Fruit fly (Drosophila melanogaster): ENCODE data around the gene CG32536.

CG32536 gene

dm6 chrX:19317058-19317767 lies 40.5 kb upstream of the CG32536 start (continued):
- peak; percentile 62 for TF ChIP-seq CG17385 (GFP tag; optimal IDR thresholded peaks at IDR 0.05)
- TF ChIP-seq Sry-β (GFP tag; optimal IDR thresholded peaks at IDR 0.05): no peak
- no peak for TF ChIP-seq tx (GFP tag; optimal IDR thresholded peaks at IDR 0.05)
- TF ChIP-seq fd64A (GFP tag; optimal IDR thresholded peaks at IDR 0.05): no peak
- no peak for TF ChIP-seq br (optimal IDR thresholded peaks at IDR 0.05)
- TF ChIP-seq CG12071 (GFP tag; optimal IDR thresholded peaks at IDR 0.05): no peak
- peak; percentile 64 for TF ChIP-seq D19A (tag; optimal IDR thresholded peaks at IDR 0.05)
- no peak for TF ChIP-seq bbx (GFP tag; IDR thresholded peaks at IDR 0.05; ENCODE audit: partially characterized antibody)
- TF ChIP-seq bab2 (GFP tag; optimal IDR thresholded peaks at IDR 0.05): no peak
- TF ChIP-seq cas (GFP tag; IDR thresholded peaks at IDR 0.05): no peak
- no peak for TF ChIP-seq CG4854 (GFP tag; optimal IDR thresholded peaks at IDR 0.05)
- no peak for TF ChIP-seq jigr1 (GFP tag; IDR thresholded peaks at IDR 0.05)
- TF ChIP-seq HHEX (GFP tag; optimal IDR thresholded peaks at IDR 0.05): peak; percentile 56
- no peak for TF ChIP-seq CG31388 (GFP tag; optimal IDR thresholded peaks at IDR 0.05)
- no peak for TF ChIP-seq shn (GFP tag; optimal IDR thresholded peaks at IDR 0.05)
- peak; percentile 67 for TF ChIP-seq ranshi (GFP tag; IDR thresholded peaks at IDR 0.05)
- no peak for TF ChIP-seq Opbp (GFP tag; IDR thresholded peaks at IDR 0.05; ENCODE audit: partially characterized antibody)
- peak; percentile 35 for TF ChIP-seq CG17328 (GFP tag; IDR thresholded peaks at IDR 0.05)
- TF ChIP-seq dpn (GFP tag; optimal IDR thresholded peaks at IDR 0.05): peak in 1 of 2 experiments; percentile 48
- TF ChIP-seq Dip2 (GFP tag; IDR thresholded peaks at IDR 0.05): no peak
- no peak for TF ChIP-seq CG1603 (tag; optimal IDR thresholded peaks at IDR 0.05)
- TF ChIP-seq CG8765 (GFP tag; IDR thresholded peaks at IDR 0.05): no peak
- no peak for TF ChIP-seq CG31365 (tag; optimal IDR thresholded peaks at IDR 0.05)
- TF ChIP-seq Aef1 (GFP tag; IDR thresholded peaks at IDR 0.05): peak; percentile 17; the same call in 1 of the 3 replicates
- TF ChIP-seq caup (GFP tag; optimal IDR thresholded peaks at IDR 0.05; ENCODE audit: severe bottlenecking): peak; percentile 61
- no peak for TF ChIP-seq otp (GFP tag; IDR thresholded peaks at IDR 0.05)
- TF ChIP-seq Usf (GFP tag; optimal IDR thresholded peaks at IDR 0.05): no peak
- TF ChIP-seq btn (GFP tag; optimal IDR thresholded peaks at IDR 0.05): no peak
- TF ChIP-seq Jarid2 (GFP tag; optimal IDR thresholded peaks at IDR 0.05): peak; percentile 1
- peak; percentile 36 for TF ChIP-seq CG1529 (GFP tag; optimal IDR thresholded peaks at IDR 0.05)
- TF ChIP-seq Dp (GFP tag; optimal IDR thresholded peaks at IDR 0.05): no peak
- no peak for TF ChIP-seq Hey (tag; optimal IDR thresholded peaks at IDR 0.05)
- TF ChIP-seq dysf (GFP tag; IDR thresholded peaks at IDR 0.05): peak; percentile 63; the same call in 2 of the 3 replicates
- peak; percentile 38; the same call in 1 of the 2 replicates for TF ChIP-seq E2f2 (GFP tag; IDR thresholded peaks at IDR 0.05)
- peak; percentile 4 for TF ChIP-seq CG12942 (GFP tag; optimal IDR thresholded peaks at IDR 0.05)
- no peak for TF ChIP-seq CG14860 (GFP tag; IDR thresholded peaks at IDR 0.05; ENCODE audit: partially characterized antibody)
- TF ChIP-seq CG10979 (tag; optimal IDR thresholded peaks at IDR 0.05): peak; percentile 72
- no peak for TF ChIP-seq CG10431 (GFP tag; optimal IDR thresholded peaks at IDR 0.05)
- peak; percentile 50 for TF ChIP-seq Fer3 (tag; optimal IDR thresholded peaks at IDR 0.05)
- no peak for TF ChIP-seq Mes4 (GFP tag; optimal IDR thresholded peaks at IDR 0.05)
- no peak for TF ChIP-seq hth (optimal IDR thresholded peaks at IDR 0.05)
- TF ChIP-seq CG12219 (GFP tag; optimal IDR thresholded peaks at IDR 0.05): peak; percentile 17
- TF ChIP-seq NFAT (GFP tag; IDR thresholded peaks at IDR 0.05): no peak
- peak; percentile 39; the same call in 1 of the 2 replicates for TF ChIP-seq stc (GFP tag; IDR thresholded peaks at IDR 0.05)
- TF ChIP-seq fru (optimal IDR thresholded peaks at IDR 0.05): no peak
- peak; percentile 36 for TF ChIP-seq CG4424 (GFP tag; optimal IDR thresholded peaks at IDR 0.05)
- no peak for TF ChIP-seq CG2116 (GFP tag; optimal IDR thresholded peaks at IDR 0.05)
- TF ChIP-seq CG7987 (GFP tag; optimal IDR thresholded peaks at IDR 0.05): no peak
- TF ChIP-seq Dfd (GFP tag; optimal IDR thresholded peaks at IDR 0.05): no peak
- peak; percentile 43 for TF ChIP-seq org-1 (GFP tag; optimal IDR thresholded peaks at IDR 0.05)
- TF ChIP-seq kay (GFP tag; optimal IDR thresholded peaks at IDR 0.05): no peak

Measured in whole organism, embryonic.